Worm (Caenorhabditis elegans) whole organism, L1 larva: ENCODE measurements around the gene sex-1.

Source experiments
- Y116A8C.19 ChIP-seq: sonication (generic microtip); optimal IDR thresholded peaks from 2 replicates; lab custom pipeline; 2016; ENCODE audit warnings: missing compliant biosample characterization, missing genetic modification characterization, borderline replicate concordance
- aly-2 ChIP-seq: fragments of 150-350 bp; optimal IDR thresholded peaks from 2 replicates; lab custom pipeline; 2014; ENCODE audit warnings: missing biosample characterization, missing genetic modification characterization
- ama-1 ChIP-seq: fragments of 150-350 bp; optimal IDR thresholded peaks from 2 replicates; lab custom pipeline; 2014
- blmp-1 ChIP-seq: fragments of 150-350 bp; optimal IDR thresholded peaks from 2 replicates; lab custom pipeline; 2014; ENCODE audit warnings: missing biosample characterization, missing genetic modification characterization
- nhr-11 ChIP-seq: fragments of 150-350 bp; optimal IDR thresholded peaks from 2 replicates; lab custom pipeline; 2014; ENCODE audit warnings: missing biosample characterization, missing genetic modification characterization
- pqm-1 ChIP-seq: sonication (generic microtip); optimal IDR thresholded peaks from 3 replicates; lab custom pipeline; 2017; ENCODE audit warnings: missing biosample characterization, missing genetic modification characterization
- rnt-1 ChIP-seq: sonication (generic microtip); optimal IDR thresholded peaks from 2 replicates; lab custom pipeline; 2016; ENCODE audit warnings: mild to moderate bottlenecking, missing genetic modification characterization, moderate library complexity, missing compliant biosample characterization
- snpc-4 ChIP-seq: fragments of 150-350 bp; optimal IDR thresholded peaks from 2 replicates; lab custom pipeline; 2014; ENCODE audit warnings: missing biosample characterization, missing genetic modification characterization
- ztf-11 ChIP-seq, 2 experiments: sonication (generic microtip); optimal IDR thresholded peaks; 2 replicates each; lab custom pipeline; 2016 to 2017; ENCODE audit warnings: missing genetic modification characterization in 2 of 2, missing biosample characterization in 1 of 2, missing compliant biosample characterization in 1 of 2

- TF ChIP-seq ama-1 (lab: Kevin White, UChicago), result no peak
- TF ChIP-seq blmp-1 (tag; lab: Kevin White, UChicago), result no peak
- no peak for TF ChIP-seq Y116A8C.19 (tag; lab: Kevin White, UChicago)
- no peak for TF ChIP-seq nhr-11 (tag; lab: Kevin White, UChicago)
- no peak for TF ChIP-seq rnt-1 (tag; lab: Kevin White, UChicago)
- no peak for TF ChIP-seq ztf-11 (tag; optimal IDR thresholded peaks at IDR 0.05; lab: Kevin White, UChicago)
- TF ChIP-seq aly-2, result no peak
- TF ChIP-seq pqm-1 (tag; lab: Kevin White, UChicago), result no peak
- no peak for TF ChIP-seq snpc-4 (tag; lab: Kevin White, UChicago)
These were observed 38.2 kb downstream of the sex-1 start, which contains the start of gene rnp-9 for ce11 chrX:10167005-10167404.
